Worm (Caenorhabditis elegans) whole organism, L2 larva: ENCODE data around the gene Y54F10BM.20.

Source experiments
- ama-1 ChIP-seq: fragments of 150-350 bp; optimal IDR thresholded peaks from 2 replicates; lab custom pipeline; 2018; ENCODE audit warnings: inconsistent platforms
- elt-3 ChIP-seq: sonication (generic microtip); optimal IDR thresholded peaks from 2 replicates; lab custom pipeline; 2017; ENCODE audit warnings: missing biosample characterization, missing genetic modification characterization
- peb-1 ChIP-seq: fragments of 150-350 bp; optimal IDR thresholded peaks from 2 replicates; lab custom pipeline; 2014; ENCODE audit warnings: missing biosample characterization, missing genetic modification characterization
- ztf-1 ChIP-seq: fragments of 200-800 bp; sonication (Bioruptor generic); conservative IDR thresholded peaks from 2 replicates; pipeline ENCODE4 v1.3.6; 2022; ENCODE audit warnings: missing genetic modification characterization, missing compliant biosample characterization
- ztf-11 ChIP-seq: sonication (generic microtip); optimal IDR thresholded peaks from 2 replicates; lab custom pipeline; 2017; ENCODE audit warnings: missing biosample characterization, missing genetic modification characterization

DNA sequence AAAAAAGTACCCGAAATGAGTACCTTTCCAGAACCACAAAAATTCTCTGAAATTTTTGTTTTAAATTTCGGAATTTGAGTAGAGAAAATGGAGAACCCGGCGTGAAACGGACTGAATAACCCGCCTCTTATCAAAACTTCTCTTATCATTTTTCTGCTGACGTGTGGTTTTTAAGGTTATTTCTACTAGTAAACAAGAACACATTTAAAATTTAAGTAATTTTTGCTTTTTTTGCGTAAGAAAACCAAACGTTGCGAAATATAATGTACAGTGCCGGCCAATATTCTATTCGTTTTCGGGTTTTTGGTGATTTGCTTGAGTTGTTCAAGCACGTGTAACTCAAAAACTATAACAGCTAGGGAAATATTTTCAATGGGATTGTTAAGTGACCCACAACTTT, 2.9 kb downstream of the Y54F10BM.20 start:
- no peak for TF ChIP-seq ztf-11 (tag; lab: Kevin White, UChicago)
- TF ChIP-seq peb-1 = no peak
- TF ChIP-seq elt-3 (tag; lab: Kevin White, UChicago) = no peak
- TF ChIP-seq ama-1 (lab: Kevin White, UChicago) = no peak
- no peak for TF ChIP-seq ztf-1 (GFP tag; lab: Robert Waterston, UW)
